Worm (Caenorhabditis elegans): Measurements from ENCODE around the gene ptrg-1.

DNA sequence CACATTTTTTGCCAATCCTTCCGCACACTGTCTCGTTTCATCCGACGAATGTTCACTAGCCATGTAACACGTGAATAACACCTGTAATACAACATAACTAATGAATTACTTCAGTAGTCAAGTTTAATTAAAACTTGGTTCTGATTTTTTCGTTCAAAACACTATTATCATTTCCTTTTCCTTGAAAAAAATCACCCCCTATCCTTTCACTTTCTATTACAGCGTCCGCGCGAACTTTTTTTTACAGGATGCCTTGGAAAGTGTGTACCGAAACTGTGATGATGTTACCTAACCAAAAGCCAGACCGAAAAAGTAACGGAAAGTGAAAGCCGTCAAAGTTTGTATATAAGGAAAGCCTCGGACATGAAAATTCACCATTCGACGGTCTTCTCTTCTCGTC lies 21.8 kb upstream of the ptrg-1 start, which contains the start of gene col-124:
- TF ChIP-seq cey-2 (tag; optimal IDR thresholded peaks at IDR 0.05; ENCODE audit: borderline replicate concordance, insufficient read depth) (peak; percentile 16), dve-1 (tag; optimal IDR thresholded peaks at IDR 0.05; ENCODE audit: insufficient read depth) (no peak), jun-1 (tag; optimal IDR thresholded peaks at IDR 0.05) (no peak), nhr-11 (tag; optimal IDR thresholded peaks at IDR 0.05) (no peak), dpl-1 (GFP tag; optimal IDR thresholded peaks at IDR 0.05) (no peak), nhr-237 (tag; optimal IDR thresholded peaks at IDR 0.05) (no peak), ceh-82 (tag; optimal IDR thresholded peaks at IDR 0.05) (no peak), mdl-1 (tag; optimal IDR thresholded peaks at IDR 0.05) (no peak), ztf-11 (tag; optimal IDR thresholded peaks at IDR 0.05) (no peak), lim-7 (GFP tag; IDR thresholded peaks at IDR 0.05) (no peak), mep-1 (tag; optimal IDR thresholded peaks at IDR 0.05) (no peak)
